Worm (Caenorhabditis elegans) whole organism, L4 larva: ENCODE data around the gene Y15E3A.4.
A peak's percentile ranks its signal among the peaks of the same experiment; 100 is the strongest.

Experiments used
- F26F4.8 ChIP-seq: fragments of 200-800 bp; sonication (Bioruptor generic); conservative IDR thresholded peaks from 2 replicates; pipeline ENCODE4 v1.3.6; 2022; ENCODE audit warnings: missing genetic modification characterization, missing compliant biosample characterization
- F49E8.2 ChIP-seq: sonication (generic microtip); optimal IDR thresholded peaks from 2 replicates; lab custom pipeline; 2016; ENCODE audit warnings: missing compliant biosample characterization, mild to moderate bottlenecking, missing genetic modification characterization, borderline replicate concordance
- aha-1 ChIP-seq: fragments of 150-350 bp; peaks from one replicate; lab custom pipeline; 2014; ENCODE audit warnings: missing biosample characterization, missing genetic modification characterization
- ama-1 ChIP-seq: fragments of 150-350 bp; optimal IDR thresholded peaks from 2 replicates; lab custom pipeline; 2014; ENCODE audit warnings: inconsistent platforms, mixed read lengths
- ceh-20 ChIP-seq: fragments of 200-800 bp; sonication (Bioruptor generic); IDR thresholded peaks from 2 replicates; pipeline ENCODE4 v1.3.6; 2022; ENCODE audit warnings: missing genetic modification reagents, missing genetic modification characterization, missing compliant biosample characterization
- ctbp-1 ChIP-seq: fragments of 200-800 bp; sonication (Bioruptor generic); IDR thresholded peaks from 2 replicates; pipeline ENCODE4 v1.3.6; 2022; ENCODE audit warnings: missing genetic modification reagents, missing genetic modification characterization, missing compliant biosample characterization
- daf-12 ChIP-seq: fragments of 150-350 bp; optimal IDR thresholded peaks from 2 replicates; lab custom pipeline; 2014; ENCODE audit warnings: missing biosample characterization, missing genetic modification reagents, missing genetic modification characterization
- daf-16 ChIP-seq, 3 experiments: sonication (generic microtip); optimal IDR thresholded peaks; 2 replicates each; lab custom pipeline; 2016 to 2017; ENCODE audit warnings: missing genetic modification characterization in 3 of 3, missing genetic modification reagents in 3 of 3, mild to moderate bottlenecking in 2 of 3, missing compliant biosample characterization in 2 of 3, missing biosample characterization in 1 of 3, moderate library complexity in 1 of 3
- daf-8 ChIP-seq: fragments of 200-800 bp; sonication (Bioruptor generic); IDR thresholded peaks from 2 replicates; pipeline ENCODE4 v1.3.6; 2022; ENCODE audit warnings: missing genetic modification characterization, missing compliant biosample characterization
- dmd-6 ChIP-seq: fragments of 200-800 bp; sonication (Bioruptor generic); IDR thresholded peaks from 2 replicates; pipeline ENCODE4 v1.3.6; 2022; ENCODE audit warnings: missing genetic modification reagents, missing genetic modification characterization, missing compliant biosample characterization
- dmd-8 ChIP-seq: fragments of 200-800 bp; sonication (Bioruptor generic); IDR thresholded peaks from 2 replicates; pipeline ENCODE4 v1.3.6; 2022; ENCODE audit warnings: missing genetic modification characterization, missing compliant biosample characterization
- dve-1 ChIP-seq: sonication (generic microtip); optimal IDR thresholded peaks from 2 replicates; lab custom pipeline; 2017; ENCODE audit warnings: antibody characterized with exemption, mild to moderate bottlenecking, missing genetic modification characterization, missing compliant biosample characterization; ENCODE audit not compliant: insufficient read depth
- egl-43 ChIP-seq: fragments of 200-800 bp; sonication (Bioruptor generic); IDR thresholded peaks from 2 replicates; pipeline ENCODE4 v1.3.6; 2022; ENCODE audit warnings: missing genetic modification reagents, missing genetic modification characterization, missing compliant biosample characterization
- fos-1 ChIP-seq: fragments of 150-350 bp; optimal IDR thresholded peaks from 2 replicates; lab custom pipeline; 2014; ENCODE audit warnings: missing biosample characterization, missing genetic modification characterization
- hif-1 ChIP-seq, 2 experiments: sonication (generic microtip); optimal IDR thresholded peaks; 2 replicates each; lab custom pipeline; 2016 to 2017; ENCODE audit warnings: missing compliant biosample characterization in 2 of 2, missing genetic modification characterization in 2 of 2, missing genetic modification reagents in 2 of 2, missing genotype in 2 of 2, mild to moderate bottlenecking in 1 of 2
- hlh-11 ChIP-seq: fragments of 200-800 bp; sonication (Bioruptor generic); optimal IDR thresholded peaks from 2 replicates; lab custom pipeline; 2018; ENCODE audit warnings: mild to moderate bottlenecking, missing genetic modification characterization, missing compliant biosample characterization
- hlh-30 ChIP-seq: sonication (generic microtip); optimal IDR thresholded peaks from 2 replicates; lab custom pipeline; 2017; ENCODE audit warnings: antibody characterized with exemption, mild to moderate bottlenecking, missing genetic modification characterization, missing compliant biosample characterization; ENCODE audit not compliant: insufficient read depth
- jun-1 ChIP-seq: fragments of 150-350 bp; optimal IDR thresholded peaks from 2 replicates; lab custom pipeline; 2014; ENCODE audit warnings: missing biosample characterization, missing genetic modification reagents, missing genetic modification characterization
- lin-1 ChIP-seq: fragments of 200-800 bp; sonication (Bioruptor generic); IDR thresholded peaks from 2 replicates; pipeline ENCODE4 v1.3.6; 2022; ENCODE audit warnings: missing genetic modification reagents, missing genetic modification characterization, missing compliant biosample characterization
- lsy-2 ChIP-seq, 2 experiments: fragments of 150-350 bp in 1 of 2; sonication (generic microtip) in 1 of 2; optimal IDR thresholded peaks; 2 replicates each; lab custom pipeline; 2014 to 2017; ENCODE audit warnings: missing biosample characterization in 2 of 2, missing genetic modification characterization in 2 of 2
- mdl-1 ChIP-seq, 2 experiments: fragments of 150-350 bp in 1 of 2; sonication (generic microtip) in 1 of 2; optimal IDR thresholded peaks; 2 replicates each; lab custom pipeline; 2014 to 2017; ENCODE audit warnings: missing biosample characterization in 2 of 2, missing genetic modification characterization in 2 of 2
- mep-1 ChIP-seq: fragments of 150-350 bp; sonication (generic microtip); optimal IDR thresholded peaks from 3 replicates; lab custom pipeline; 2014; ENCODE audit warnings: missing biosample characterization, missing genetic modification characterization
- mes-2 ChIP-seq: sonication (generic microtip); optimal IDR thresholded peaks from 2 replicates; lab custom pipeline; 2016; ENCODE audit warnings: missing genotype, mild to moderate bottlenecking, missing genetic modification characterization, missing compliant biosample characterization; ENCODE audit not compliant: poor library complexity, severe bottlenecking
- mxl-3 ChIP-seq: fragments of 200-800 bp; sonication (Bioruptor generic); optimal IDR thresholded peaks from 2 replicates; lab custom pipeline; 2018; ENCODE audit warnings: mild to moderate bottlenecking, missing genetic modification characterization, missing compliant biosample characterization
- nhr-10 ChIP-seq: fragments of 150-350 bp; optimal IDR thresholded peaks from 2 replicates; lab custom pipeline; 2014; ENCODE audit warnings: missing biosample characterization, missing genetic modification characterization
- nhr-11 ChIP-seq: fragments of 150-350 bp; optimal IDR thresholded peaks from 2 replicates; lab custom pipeline; 2014; ENCODE audit warnings: missing biosample characterization, missing genetic modification characterization
- nhr-25 ChIP-seq: sonication (generic microtip); optimal IDR thresholded peaks from 2 replicates; lab custom pipeline; 2017; ENCODE audit warnings: missing genetic modification characterization, mild to moderate bottlenecking, missing compliant biosample characterization, antibody characterized with exemption, moderate library complexity, borderline replicate concordance; ENCODE audit not compliant: insufficient read depth
- nhr-28 ChIP-seq: fragments of 150-350 bp; optimal IDR thresholded peaks from 2 replicates; lab custom pipeline; 2014; ENCODE audit warnings: missing biosample characterization, missing genetic modification characterization
- nhr-6 ChIP-seq: fragments of 150-350 bp; optimal IDR thresholded peaks from 2 replicates; lab custom pipeline; 2014; ENCODE audit warnings: missing biosample characterization, missing genetic modification characterization
- nhr-77 ChIP-seq: fragments of 150-350 bp; optimal IDR thresholded peaks from 2 replicates; lab custom pipeline; 2014; ENCODE audit warnings: missing biosample characterization, missing genetic modification characterization
- pha-4 ChIP-seq, 2 experiments: fragments of 150-350 bp in 1 of 2; fragments of 200-800 bp in 1 of 2; sonication (Bioruptor generic) in 1 of 2; IDR thresholded peaks in 1 of 2; optimal IDR thresholded peaks in 1 of 2; 2 replicates each; pipeline versions ENCODE4 v1.3.6 to Lab custom; 2014 to 2022; ENCODE audit warnings: missing genetic modification characterization in 2 of 2, missing genetic modification reagents in 2 of 2, missing biosample characterization in 1 of 2, missing compliant biosample characterization in 1 of 2
- rbr-2 ChIP-seq: sonication (generic microtip); optimal IDR thresholded peaks from 2 replicates; lab custom pipeline; 2016; ENCODE audit warnings: missing genotype, missing genetic modification characterization, missing compliant biosample characterization
- saeg-2 ChIP-seq: fragments of 200-800 bp; sonication (Bioruptor generic); IDR thresholded peaks from 2 replicates; pipeline ENCODE4 v1.3.6; 2022; ENCODE audit warnings: missing genetic modification reagents, missing genetic modification characterization, missing compliant biosample characterization
- snpc-4 ChIP-seq: fragments of 150-350 bp; optimal IDR thresholded peaks from 2 replicates; lab custom pipeline; 2014; ENCODE audit warnings: missing biosample characterization, missing genetic modification characterization
- unc-130 ChIP-seq: sonication (generic microtip); optimal IDR thresholded peaks from 2 replicates; lab custom pipeline; 2016; ENCODE audit warnings: missing genetic modification reagents, missing genetic modification characterization, missing compliant biosample characterization
- unc-39 ChIP-seq: sonication (generic microtip); optimal IDR thresholded peaks from 2 replicates; lab custom pipeline; 2017; ENCODE audit warnings: missing biosample characterization, missing genetic modification characterization
- unc-62 ChIP-seq, 3 experiments: fragments of 150-350 bp in 1 of 3; sonication (generic microtip); optimal IDR thresholded peaks in 2 of 3; peaks in 1 of 3; 1 replicate in 1 of 3; 2 replicates in 2 of 3; lab custom pipeline; 2014 to 2017; ENCODE audit warnings: missing biosample characterization in 3 of 3, missing genetic modification characterization in 3 of 3, missing genetic modification reagents in 3 of 3, missing genotype in 1 of 3
- zip-2 ChIP-seq: fragments of 150-350 bp; optimal IDR thresholded peaks from 2 replicates; lab custom pipeline; 2014; ENCODE audit warnings: missing biosample characterization, missing genetic modification characterization

Y15E3A.4 gene

ce11 chrX:15375299-15375698, 44.5 kb downstream of the Y15E3A.4 start (continued):
- TF ChIP-seq F26F4.8 (GFP tag; lab: Robert Waterston, UW): no peak
- no peak for TF ChIP-seq jun-1
- no peak for TF ChIP-seq dmd-8 (GFP tag; lab: Robert Waterston, UW)
- TF ChIP-seq hlh-30: no peak
- TF ChIP-seq zip-2 (tag; lab: Kevin White, UChicago): no peak

DNA sequence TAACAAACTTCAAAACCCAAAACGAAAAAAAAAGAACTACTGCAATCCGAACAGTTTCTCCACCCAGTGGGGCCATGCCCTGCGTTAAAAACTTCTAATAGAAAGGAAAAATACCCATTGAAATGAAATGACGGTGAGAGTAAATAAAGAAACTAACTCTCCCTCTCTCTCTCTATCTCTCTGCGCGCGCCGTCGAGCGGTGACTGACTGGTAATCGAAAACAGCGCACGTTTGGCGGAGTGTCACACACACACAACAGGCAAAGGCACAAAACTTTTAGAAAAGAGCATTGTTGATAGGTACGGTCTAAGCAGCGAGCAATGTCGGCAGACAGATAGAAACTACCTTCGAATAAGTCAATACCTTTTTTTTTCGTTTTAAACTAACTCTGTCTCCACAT, 45.8 kb downstream of the Y15E3A.4 start:
- TF ChIP-seq nhr-77 (tag; lab: Kevin White, UChicago): peak; percentile 65
- peak; percentile 85 for TF ChIP-seq nhr-28 (tag; lab: Kevin White, UChicago)
- TF ChIP-seq dmd-8 (GFP tag; lab: Robert Waterston, UW): no peak
- no peak for TF ChIP-seq egl-43
- TF ChIP-seq lsy-2 (tag; optimal IDR thresholded peaks at IDR 0.05; lab: Kevin White, UChicago): peak in 1 of 2 experiments; percentile 3
- TF ChIP-seq lin-1 (GFP tag; lab: Robert Waterston, UW): no peak
- peak; percentile 42 for TF ChIP-seq mxl-3 (GFP tag; lab: Kevin White, UChicago)
- no peak for TF ChIP-seq nhr-10 (tag; lab: Kevin White, UChicago)
- peak; percentile 40 for TF ChIP-seq dve-1 (tag; lab: Kevin White, UChicago)
- peak in 1 of 2 experiments; percentile 66 for TF ChIP-seq mdl-1 (tag; optimal IDR thresholded peaks at IDR 0.05; lab: Kevin White, UChicago)
- TF ChIP-seq daf-12 (tag; lab: Kevin White, UChicago): no peak
- no peak for TF ChIP-seq unc-130 (GFP tag; lab: Kevin White, UChicago)
- no peak for TF ChIP-seq daf-16 (GFP tag; optimal IDR thresholded peaks at IDR 0.05; lab: Kevin White, UChicago)
- TF ChIP-seq daf-16 (tag; optimal IDR thresholded peaks at IDR 0.05; lab: Kevin White, UChicago): peak; percentile 85
- TF ChIP-seq saeg-2: no peak
- TF ChIP-seq nhr-6 (tag; lab: Kevin White, UChicago): peak; percentile 4
- TF ChIP-seq unc-62 (GFP tag; optimal IDR thresholded peaks at IDR 0.05 in 1 of 2; lab: Kevin White, UChicago): peak in 1 of 2 experiments; percentile 63
- no peak for TF ChIP-seq unc-62 (tag; optimal IDR thresholded peaks at IDR 0.05; lab: Kevin White, UChicago)
- peak; percentile 30 for TF ChIP-seq mep-1
- no peak for TF ChIP-seq ctbp-1 (GFP tag; lab: Robert Waterston, UW)
- TF ChIP-seq hlh-30: peak; percentile 52
- TF ChIP-seq snpc-4: no peak
- peak; percentile 42 for TF ChIP-seq rbr-2
- peak; percentile 59 for TF ChIP-seq hlh-11 (tag; lab: Kevin White, UChicago)
- TF ChIP-seq ceh-20 (GFP tag; lab: Robert Waterston, UW): no peak
- TF ChIP-seq aha-1 (tag; lab: Kevin White, UChicago): peak; percentile 11
- TF ChIP-seq hif-1 (tag; optimal IDR thresholded peaks at IDR 0.05; lab: Kevin White, UChicago): peak in 1 of 2 experiments; percentile 13
- no peak for TF ChIP-seq F49E8.2 (tag; lab: Kevin White, UChicago)
- TF ChIP-seq ama-1 (lab: Kevin White, UChicago): no peak
- no peak for TF ChIP-seq nhr-11 (tag; lab: Kevin White, UChicago)
- TF ChIP-seq nhr-25: no peak
- TF ChIP-seq dmd-6: peak; percentile 46
- no peak for TF ChIP-seq pha-4 (GFP tag; IDR thresholded peaks at IDR 0.05; lab: Robert Waterston, UW)
- TF ChIP-seq pha-4 (tag; optimal IDR thresholded peaks at IDR 0.05; lab: Kevin White, UChicago): peak; percentile 9
- TF ChIP-seq daf-8: no peak
- peak; percentile 55 for TF ChIP-seq mes-2 (tag; lab: Kevin White, UChicago)
- TF ChIP-seq fos-1: no peak
- no peak for TF ChIP-seq unc-39 (tag; lab: Kevin White, UChicago)
